Worm (Caenorhabditis elegans): ENCODE results near the gene pqn-70.

DNA sequence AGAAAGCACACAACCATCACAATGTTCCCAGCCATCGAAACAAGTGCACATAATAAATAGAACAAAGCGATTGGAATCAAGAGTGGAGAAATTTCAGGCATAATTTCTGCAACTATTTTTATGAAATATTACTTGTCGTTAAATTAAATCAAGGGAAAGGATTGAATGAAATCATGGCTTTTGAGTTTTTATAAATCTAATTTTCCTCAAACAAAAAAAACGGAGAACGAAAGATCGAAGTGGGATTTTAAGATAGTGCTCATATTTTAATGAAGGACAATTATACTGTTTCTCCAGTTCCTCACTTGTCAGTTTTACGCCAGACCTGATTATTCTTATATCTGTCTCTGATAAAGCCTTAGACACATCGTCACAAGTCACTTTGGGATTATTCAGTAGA, 23.9 kb upstream of the pqn-70 start, which contains the start of gene srsx-33:
- no peak for TF ChIP-seq pbrm-1 (GFP tag; IDR thresholded peaks at IDR 0.05)
- no peak for TF ChIP-seq ztf-22 (GFP tag; optimal IDR thresholded peaks at IDR 0.05)
- no peak for TF ChIP-seq ccch-3 (GFP tag; optimal IDR thresholded peaks at IDR 0.05)
- no peak for TF ChIP-seq let-526 (GFP tag; IDR thresholded peaks at IDR 0.05)
- TF ChIP-seq hmg-1.2 (GFP tag; IDR thresholded peaks at IDR 0.05): no peak
- TF ChIP-seq attf-6 (GFP tag; IDR thresholded peaks at IDR 0.05): no peak
- TF ChIP-seq K11D2.4 (GFP tag; IDR thresholded peaks at IDR 0.05): no peak
